Worm (Caenorhabditis elegans): ENCODE results near the gene F59B1.6.

DNA sequence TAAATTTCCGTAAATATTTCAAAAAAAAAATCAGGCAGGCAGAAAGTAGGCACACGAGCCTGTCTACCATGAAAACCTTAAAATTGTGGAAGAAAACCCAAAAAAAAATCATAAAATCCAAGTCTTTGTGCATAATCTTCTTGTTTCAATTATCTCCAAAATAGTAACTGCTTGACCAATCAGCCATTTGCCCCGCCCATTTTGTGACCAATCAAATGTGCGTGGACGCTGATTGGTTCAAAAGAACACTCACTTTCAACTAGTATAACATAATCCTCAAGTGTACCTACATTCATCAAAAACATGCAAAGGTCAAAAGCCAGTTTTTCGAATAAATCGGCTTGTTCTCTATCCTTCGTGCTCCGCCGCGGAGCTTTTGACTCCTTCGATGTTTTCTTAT, 47.0 kb upstream of the F59B1.6 start:
- TF ChIP-seq ets-4 (GFP tag; optimal IDR thresholded peaks at IDR 0.05) (no peak), ztf-18 (tag; optimal IDR thresholded peaks at IDR 0.05) (no peak), let-607 (tag; optimal IDR thresholded peaks at IDR 0.05) (no peak), hrde-1 (tag; optimal IDR thresholded peaks at IDR 0.05; ENCODE audit: borderline replicate concordance) (no peak), unc-130 (GFP tag; optimal IDR thresholded peaks at IDR 0.05) (no peak), ceh-79 (tag; optimal IDR thresholded peaks at IDR 0.05) (no peak), ztf-3 (GFP tag; optimal IDR thresholded peaks at IDR 0.05) (no peak), gei-17 (GFP tag; optimal IDR thresholded peaks at IDR 0.05) (no peak), cebp-2 (GFP tag; IDR thresholded peaks at IDR 0.05) (no peak), aptf-2 (GFP tag; conservative IDR thresholded peaks at IDR 0.05) (no peak)
